Fruit fly (Drosophila melanogaster) whole organism, larva: ENCODE measurements around the gene abs.

Experiments used
- noc ChIP-seq: fragments of 200-800 bp; sonication (Bioruptor generic); optimal IDR thresholded peaks from 3 replicates; lab custom pipeline; 2019; ENCODE audit warnings: missing biosample characterization, mild to moderate bottlenecking, missing genetic modification characterization, moderate library complexity

Gene abs

dm6 chr3R:4236534-4236933 is 3.7 kb downstream of the abs start:
- TF ChIP-seq noc (tag; lab: Kevin White, UChicago): no peak

dm6 chr3R:4241776-4242175 is 8.9 kb downstream of the abs start:
- TF ChIP-seq noc (tag; lab: Kevin White, UChicago): no peak

dm6 chr3R:4242209-4242887 is 9.5 kb downstream of the abs start, which contains the start of gene CG14642:
Gene CG14642 (minus strand): TSS chr3R:4242717.
- no peak for TF ChIP-seq noc (tag; lab: Kevin White, UChicago)

dm6 chr3R:4243096-4243940 is 10.5 kb downstream of the abs start, which contains the start of gene CG34305:
Gene CG34305 (minus strand): TSS chr3R:4243146.
- TF ChIP-seq noc (tag; lab: Kevin White, UChicago): no peak

DNA sequence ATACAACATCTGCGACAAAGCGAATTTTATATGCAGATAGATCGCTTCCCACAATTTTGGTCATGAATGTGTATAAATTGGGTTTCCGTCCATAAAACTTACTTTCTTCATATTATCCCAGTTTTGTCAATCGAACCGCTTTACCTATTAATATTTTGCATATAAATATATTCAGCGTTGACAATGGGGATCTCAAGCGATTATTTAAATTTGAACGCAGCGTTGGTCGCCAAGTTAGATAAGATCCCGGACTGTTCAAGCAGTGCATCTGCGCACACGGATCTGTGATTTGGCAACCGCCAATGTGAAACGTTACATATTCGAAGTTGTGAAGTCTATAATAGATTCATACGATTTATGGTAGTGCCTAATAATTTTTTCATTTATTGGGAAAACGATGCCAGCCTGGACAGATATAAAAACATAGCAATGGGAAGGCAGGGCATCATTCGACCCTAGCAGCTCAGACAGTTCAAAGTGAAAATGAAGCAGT is 13.8 kb downstream of the abs start, which contains the start of gene TwdlF:
TwdlF (plus strand) TSS at position 443 of the 493 bp plus-strand sequence.
- TF ChIP-seq noc (tag; lab: Kevin White, UChicago): no peak

DNA sequence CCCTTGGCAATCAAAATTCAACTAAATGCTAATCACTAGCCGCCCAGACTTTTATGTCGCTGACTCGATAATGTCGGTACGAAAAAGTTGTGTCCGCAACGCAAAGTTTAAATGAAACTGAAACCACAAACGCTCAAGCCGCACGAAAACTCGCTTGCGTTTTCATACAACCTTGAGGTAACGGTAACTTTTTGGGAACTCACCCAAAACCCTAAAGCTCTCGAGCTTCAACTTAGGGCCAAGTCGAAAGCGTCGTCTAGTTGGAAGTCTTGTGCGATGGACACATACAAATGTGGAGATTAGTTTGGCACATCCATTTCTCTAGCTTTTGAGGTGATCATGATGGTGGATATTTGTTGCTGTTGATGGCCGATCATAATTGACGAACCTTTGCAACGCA is 17.1 kb downstream of the abs start:
- TF ChIP-seq noc (tag; lab: Kevin White, UChicago): no peak

DNA sequence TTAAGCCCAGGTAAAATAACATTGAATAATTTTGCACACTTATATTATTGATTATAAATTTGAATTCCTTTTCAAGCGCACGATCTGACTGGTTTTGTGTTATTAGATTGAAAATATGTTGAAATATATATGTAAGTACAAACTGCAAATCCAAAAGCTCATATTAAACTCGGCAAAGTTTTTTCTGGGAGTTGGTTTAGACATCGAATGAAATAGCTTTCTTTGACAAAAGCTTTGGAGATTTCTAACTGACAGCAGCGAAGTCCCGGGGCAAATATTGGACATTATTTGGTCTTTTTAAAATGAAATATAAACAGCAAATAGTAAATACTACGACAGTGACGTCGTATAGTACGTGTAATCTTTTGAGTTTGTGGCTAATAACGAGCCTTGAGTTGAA is 18.4 kb downstream of the abs start, which contains the start of gene TwdlG:
TwdlG (minus strand) TSS at position 101 of the 400 bp plus-strand sequence.
- TF ChIP-seq noc (tag; lab: Kevin White, UChicago): no peak

- no peak for TF ChIP-seq noc (tag; lab: Kevin White, UChicago)
Measured at dm6 chr3R:4252943-4253342, 20.1 kb downstream of the abs start, which contains the start of gene CG14644. Gene CG14644 (minus strand): TSS chr3R:4253043.

- no peak for TF ChIP-seq noc (tag; lab: Kevin White, UChicago)
Measured at dm6 chr3R:4254408-4254807, 21.6 kb downstream of the abs start, which contains the start of gene TwdlV. Gene TwdlV (plus strand): TSS chr3R:4254708.

- TF ChIP-seq noc (tag; lab: Kevin White, UChicago): no peak
Measured at dm6 chr3R:4256672-4257071, 23.8 kb downstream of the abs start, which contains the start of gene Or82a. Gene Or82a (plus strand): TSS chr3R:4256972.

DNA sequence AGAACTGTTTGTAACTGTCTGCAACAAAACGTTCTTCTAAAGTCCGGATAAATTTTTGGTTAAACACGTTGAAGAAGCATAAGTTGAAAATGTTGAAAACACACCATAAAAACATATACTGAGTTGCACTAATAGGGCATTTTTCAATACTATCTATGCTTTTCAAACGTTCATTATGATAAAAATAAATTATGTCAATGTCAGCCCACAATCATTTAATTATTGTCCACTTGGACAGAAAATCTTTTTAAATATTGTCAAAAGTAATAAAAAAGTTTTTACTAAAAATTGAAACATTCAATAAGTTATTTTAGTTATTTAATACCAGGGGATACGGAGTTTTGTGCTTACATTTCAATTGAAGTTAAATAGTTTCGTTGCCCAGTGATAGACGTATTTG is 33.6 kb downstream of the abs start, which contains the start of gene CG1092:
CG1092 (plus strand) TSS at position 301 of the 400 bp plus-strand sequence.
- no peak for TF ChIP-seq noc (tag; lab: Kevin White, UChicago)

DNA sequence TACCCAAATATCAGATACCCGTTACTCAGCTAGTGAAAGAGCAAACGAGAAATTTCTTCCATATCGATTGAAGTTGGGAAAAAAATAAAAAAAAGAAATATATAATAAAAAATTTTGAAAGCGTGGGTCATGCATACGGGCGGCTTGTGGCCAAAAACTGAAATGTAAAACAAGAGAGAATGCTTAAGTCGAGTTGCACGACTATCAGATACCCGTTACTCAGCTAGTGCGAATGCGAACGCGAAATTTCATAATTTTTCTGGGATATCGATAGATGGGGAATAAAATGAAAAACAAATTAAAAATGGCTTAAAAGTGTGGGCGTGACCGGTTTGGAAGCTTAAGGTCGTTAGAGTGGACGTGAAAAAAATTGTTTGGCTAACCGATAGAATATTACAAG is 35.5 kb downstream of the abs start:
- TF ChIP-seq noc (tag; lab: Kevin White, UChicago): no peak

- TF ChIP-seq noc (tag; lab: Kevin White, UChicago): no peak
Measured at dm6 chr3R:4277828-4278227, 45.0 kb downstream of the abs start, which contains the start of gene flip. Gene flip (minus strand): TSS chr3R:4277928.

DNA sequence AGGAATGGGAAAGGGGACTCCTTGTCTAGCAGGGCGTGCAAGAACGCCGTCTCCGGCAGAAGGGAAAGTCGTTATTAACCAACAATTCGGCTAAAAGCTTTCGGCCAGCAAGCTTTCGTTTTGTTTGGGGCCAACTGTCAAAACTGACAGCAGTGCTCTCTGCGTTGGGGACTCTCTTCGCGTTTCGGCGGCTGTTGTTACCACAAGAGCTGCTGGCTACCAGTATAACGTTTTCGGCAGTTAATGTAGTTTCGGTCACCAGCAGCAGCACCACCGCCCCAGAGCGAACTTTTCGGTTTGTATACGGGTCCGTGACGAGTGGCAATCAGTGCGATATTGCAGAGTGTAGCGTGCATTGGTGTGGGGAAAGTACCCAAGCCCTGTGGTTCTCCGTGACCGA is 47.2 kb downstream of the abs start, which contains the start of gene cpx:
cpx (plus strand) TSS at position 160 of the 400 bp plus-strand sequence.
- TF ChIP-seq noc (tag; lab: Kevin White, UChicago): no peak

- TF ChIP-seq noc (tag; lab: Kevin White, UChicago): no peak
Measured at dm6 chr3R:4281119-4281861, 48.4 kb downstream of the abs start.
